Worm (Caenorhabditis elegans): ENCODE results near the gene rrp-1.

ce11 chrIV:9963945-9964344 lies 18.1 kb downstream of the rrp-1 start, which contains the start of gene T13H10.2:
- TF ChIP-seq ref-1 (GFP tag; conservative IDR thresholded peaks at IDR 0.05) (no peak), tab-1 (GFP tag; IDR thresholded peaks at IDR 0.05) (no peak), klf-2 (GFP tag; conservative IDR thresholded peaks at IDR 0.05) (no peak)
